Fruit fly (Drosophila melanogaster) S2 (cell line): ENCODE data around the gene Sf3b3.

Source experiments
- CG8478 ChIP-seq: fragments of >200 bp; optimal IDR thresholded peaks from 2 replicates; lab custom pipeline; 2018
- CTCF ChIP-seq, 2 experiments: fragments of >200 bp; optimal IDR thresholded peaks; 2 replicates each; lab custom pipeline; 2018

- no peak for TF ChIP-seq CTCF (optimal IDR thresholded peaks at IDR 0.05; lab: Kevin White, UChicago)
- no peak for TF ChIP-seq CG8478 (lab: Kevin White, UChicago)
Observed at dm6 chr3L:796926-797802, 36.0 kb downstream of the Sf3b3 start.
